Fruit fly (Drosophila melanogaster): ENCODE data around the gene CG14054.

Gene CG14054

dm6 chrX:2066259-2066658 lies at the start of gene CG14054:
Gene CG14054 (minus strand): TSS chrX:2066359.
- TF ChIP-seq fd96Ca (GFP tag; IDR thresholded peaks at IDR 0.05) (no peak), CG8301 (tag; optimal IDR thresholded peaks at IDR 0.05) (no peak), CG17806 (tag; optimal IDR thresholded peaks at IDR 0.05) (no peak), CG10348 (GFP tag; IDR thresholded peaks at IDR 0.05) (no peak), CG32121 (GFP tag; IDR thresholded peaks at IDR 0.05) (no peak), EcR (GFP tag; optimal IDR thresholded peaks at IDR 0.05) (no peak), CG8159 (tag; optimal IDR thresholded peaks at IDR 0.05) (no peak)

DNA sequence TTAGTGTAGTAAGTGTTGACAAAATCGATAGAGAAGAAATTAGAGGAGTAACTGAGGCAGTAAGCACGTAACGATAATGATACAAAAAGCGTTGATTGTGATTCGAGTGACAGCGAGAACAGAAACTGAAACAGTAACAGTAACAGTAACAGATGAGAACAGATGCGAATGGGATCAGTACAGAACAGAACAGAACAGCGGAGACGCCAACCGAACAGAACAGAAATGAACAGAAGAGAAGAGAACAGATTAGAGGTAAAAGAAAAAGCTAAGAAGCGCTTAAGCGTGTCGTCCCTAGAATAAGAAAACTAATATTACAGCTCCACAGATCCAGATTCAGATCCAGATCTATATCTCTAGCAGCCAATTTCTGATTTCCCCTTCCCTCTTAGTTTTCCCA lies 46.5 kb upstream of the CG14054 start:
- no peak for TF ChIP-seq CG34367 (tag; optimal IDR thresholded peaks at IDR 0.05)

dm6 chrX:2108639-2109038 lies 42.5 kb upstream of the CG14054 start:
- TF ChIP-seq CG4496 (GFP tag; IDR thresholded peaks at IDR 0.05) (peak; percentile 81), rn (GFP tag; IDR thresholded peaks at IDR 0.05) (peak; percentile 45; the same call in 1 of the 2 replicates), fd96Ca (GFP tag; IDR thresholded peaks at IDR 0.05) (peak; percentile 75), CG32121 (GFP tag; IDR thresholded peaks at IDR 0.05) (peak; percentile 74), CG10348 (GFP tag; IDR thresholded peaks at IDR 0.05) (0 out of 2 replicates have a peak, but pooled peaks have one; percentile 23), CG12605 (GFP tag; IDR thresholded peaks at IDR 0.05) (peak; percentile 46; the same call in 1 of the 2 replicates), Pif1A (GFP tag; optimal IDR thresholded peaks at IDR 0.05) (no peak), Ets98B (GFP tag; IDR thresholded peaks at IDR 0.05) (peak; percentile 77), CG34367 (tag; optimal IDR thresholded peaks at IDR 0.05) (no peak), CG17806 (tag; optimal IDR thresholded peaks at IDR 0.05) (peak; percentile 4), CG9948 (tag; optimal IDR thresholded peaks at IDR 0.05) (no peak), CG15710 (tag; optimal IDR thresholded peaks at IDR 0.05) (peak; percentile 26), Pif1B (GFP tag; optimal IDR thresholded peaks at IDR 0.05) (no peak), Snoo (tag; optimal IDR thresholded peaks at IDR 0.05) (no peak), CG8159 (tag; optimal IDR thresholded peaks at IDR 0.05) (no peak)

DNA sequence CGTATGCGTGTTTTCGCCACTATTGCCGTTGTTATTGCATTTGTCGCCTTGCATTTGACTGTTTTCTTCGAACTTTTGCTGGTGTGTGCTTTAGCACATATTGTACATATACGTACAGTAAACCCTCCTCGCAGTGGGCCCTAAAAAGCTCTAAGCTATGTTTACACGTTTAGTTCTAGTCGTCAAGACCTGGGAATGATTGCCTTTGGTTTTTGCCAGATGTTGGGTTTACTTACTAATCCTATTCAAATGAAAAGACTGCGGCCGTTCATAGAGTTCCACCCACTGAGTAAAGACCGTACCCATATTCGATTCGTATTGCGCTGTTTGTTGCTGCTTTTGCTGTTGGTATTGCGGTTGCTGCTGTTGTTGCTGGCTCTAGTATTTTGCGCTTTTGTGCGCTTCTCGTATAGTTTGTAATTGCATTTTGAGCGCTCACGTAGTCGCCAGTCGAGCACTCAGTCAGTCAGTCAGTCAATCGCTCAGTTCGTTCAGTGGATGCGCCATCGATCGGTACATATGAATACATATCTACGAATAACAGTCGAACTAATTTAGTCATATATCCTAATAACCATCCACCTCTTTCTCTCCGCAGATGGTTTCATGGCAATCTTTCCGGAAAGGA lies 41.7 kb upstream of the CG14054 start:
- peak; percentile 61 for TF ChIP-seq CG8301 (tag; optimal IDR thresholded peaks at IDR 0.05)
- peak; percentile 9 for TF ChIP-seq CG9948 (tag; optimal IDR thresholded peaks at IDR 0.05)
- peak; percentile 95 for TF ChIP-seq fd96Ca (GFP tag; IDR thresholded peaks at IDR 0.05)
- TF ChIP-seq EcR (GFP tag; optimal IDR thresholded peaks at IDR 0.05): no peak
- TF ChIP-seq CG32121 (GFP tag; IDR thresholded peaks at IDR 0.05): peak; percentile 92
- TF ChIP-seq CG8159 (tag; optimal IDR thresholded peaks at IDR 0.05): no peak
- TF ChIP-seq D1 (tag; optimal IDR thresholded peaks at IDR 0.05): no peak
- TF ChIP-seq Pif1A (GFP tag; optimal IDR thresholded peaks at IDR 0.05): peak; percentile 44
- peak; percentile 33; the same call in 1 of the 2 replicates for TF ChIP-seq rn (GFP tag; IDR thresholded peaks at IDR 0.05)
- TF ChIP-seq gl (tag; optimal IDR thresholded peaks at IDR 0.05): no peak
- TF ChIP-seq CG15710 (tag; optimal IDR thresholded peaks at IDR 0.05): peak; percentile 19
- TF ChIP-seq CG4496 (GFP tag; IDR thresholded peaks at IDR 0.05): peak; percentile 79
- TF ChIP-seq Ets98B (GFP tag; IDR thresholded peaks at IDR 0.05): peak; percentile 92
- no peak for TF ChIP-seq CG34367 (tag; optimal IDR thresholded peaks at IDR 0.05)
- TF ChIP-seq CG13204 (GFP tag; optimal IDR thresholded peaks at IDR 0.05): no peak
- no peak for TF ChIP-seq Pif1B (GFP tag; optimal IDR thresholded peaks at IDR 0.05)
- no peak for TF ChIP-seq CG14655 (GFP tag; optimal IDR thresholded peaks at IDR 0.05)
- peak; percentile 72 for TF ChIP-seq CG10348 (GFP tag; IDR thresholded peaks at IDR 0.05)
- TF ChIP-seq CG17806 (tag; optimal IDR thresholded peaks at IDR 0.05): no peak
- peak; percentile 67 for TF ChIP-seq CG12605 (GFP tag; IDR thresholded peaks at IDR 0.05)
- no peak for TF ChIP-seq Snoo (tag; optimal IDR thresholded peaks at IDR 0.05)

dm6 chrX:2106367-2106766 lies 40.2 kb upstream of the CG14054 start:
- TF ChIP-seq Pif1A (GFP tag; optimal IDR thresholded peaks at IDR 0.05): no peak
- TF ChIP-seq D1 (tag; optimal IDR thresholded peaks at IDR 0.05): no peak
- TF ChIP-seq CG8301 (tag; optimal IDR thresholded peaks at IDR 0.05): no peak
- no peak for TF ChIP-seq CG12605 (GFP tag; IDR thresholded peaks at IDR 0.05)
- no peak for TF ChIP-seq CG13204 (GFP tag; optimal IDR thresholded peaks at IDR 0.05)
- TF ChIP-seq CG8159 (tag; optimal IDR thresholded peaks at IDR 0.05): no peak
- no peak for TF ChIP-seq CG15710 (tag; optimal IDR thresholded peaks at IDR 0.05)
- no peak for TF ChIP-seq CG14655 (GFP tag; optimal IDR thresholded peaks at IDR 0.05)
- no peak for TF ChIP-seq CG10348 (GFP tag; IDR thresholded peaks at IDR 0.05)
- no peak for TF ChIP-seq CG32121 (GFP tag; IDR thresholded peaks at IDR 0.05)
- TF ChIP-seq fd96Ca (GFP tag; IDR thresholded peaks at IDR 0.05): no peak
- no peak for TF ChIP-seq CG9948 (tag; optimal IDR thresholded peaks at IDR 0.05)
- TF ChIP-seq Pif1B (GFP tag; optimal IDR thresholded peaks at IDR 0.05): no peak
- no peak for TF ChIP-seq Ets98B (GFP tag; IDR thresholded peaks at IDR 0.05)
- no peak for TF ChIP-seq gl (tag; optimal IDR thresholded peaks at IDR 0.05)
- TF ChIP-seq EcR (GFP tag; optimal IDR thresholded peaks at IDR 0.05): no peak
- TF ChIP-seq CG4496 (GFP tag; IDR thresholded peaks at IDR 0.05): no peak
- no peak for TF ChIP-seq CG34367 (tag; optimal IDR thresholded peaks at IDR 0.05)
- TF ChIP-seq Snoo (tag; optimal IDR thresholded peaks at IDR 0.05): no peak

DNA sequence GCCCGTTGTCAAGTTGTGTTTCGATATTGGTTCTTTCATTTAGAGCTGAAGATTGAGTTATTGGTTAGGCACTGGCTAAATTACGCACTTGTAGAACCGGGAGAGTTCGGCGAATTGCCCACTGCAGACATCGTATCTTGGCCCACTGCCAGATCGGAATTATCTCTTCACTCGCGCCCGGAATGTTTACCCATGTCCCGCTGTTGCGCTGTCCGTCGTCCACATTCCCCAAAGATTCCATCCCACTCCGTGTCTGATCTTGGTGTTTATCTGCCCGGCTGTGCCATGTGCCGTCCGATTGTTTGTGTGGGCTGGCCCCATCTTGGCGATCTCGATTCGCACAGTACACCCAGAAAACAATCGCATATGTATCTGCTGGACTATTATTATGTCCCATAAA lies 38.2 kb upstream of the CG14054 start:
- TF ChIP-seq fd96Ca (GFP tag; IDR thresholded peaks at IDR 0.05): no peak

dm6 chrX:2103859-2104258 lies 37.7 kb upstream of the CG14054 start:
- TF ChIP-seq CG15710 (tag; optimal IDR thresholded peaks at IDR 0.05) (no peak), CG17806 (tag; optimal IDR thresholded peaks at IDR 0.05) (no peak), CG8301 (tag; optimal IDR thresholded peaks at IDR 0.05) (no peak), Snoo (tag; optimal IDR thresholded peaks at IDR 0.05) (no peak), CG4496 (GFP tag; IDR thresholded peaks at IDR 0.05) (no peak), D1 (tag; optimal IDR thresholded peaks at IDR 0.05) (no peak), gl (tag; optimal IDR thresholded peaks at IDR 0.05) (no peak), CG10348 (GFP tag; IDR thresholded peaks at IDR 0.05) (no peak), CG13204 (GFP tag; optimal IDR thresholded peaks at IDR 0.05) (no peak), CG12605 (GFP tag; IDR thresholded peaks at IDR 0.05) (no peak), CG32121 (GFP tag; IDR thresholded peaks at IDR 0.05) (no peak)
